Worm (Caenorhabditis elegans): ENCODE measurements around the gene flp-24.

ce11 chrIII:691933-692332, 33.0 kb upstream of the flp-24 start, which contains the start of gene W02B3.7:
- TF ChIP-seq egl-44 (GFP tag; IDR thresholded peaks at IDR 0.05), result no peak
- no peak for TF ChIP-seq B0261.1 (tag; optimal IDR thresholded peaks at IDR 0.05)
- no peak for TF ChIP-seq F39B2.1 (GFP tag; IDR thresholded peaks at IDR 0.05)
- TF ChIP-seq unc-62 (GFP tag; optimal IDR thresholded peaks at IDR 0.05), result no peak
- no peak for TF ChIP-seq B0035.1 (tag; optimal IDR thresholded peaks at IDR 0.05)
- TF ChIP-seq nhr-90 (tag; optimal IDR thresholded peaks at IDR 0.05), result no peak
- no peak for TF ChIP-seq him-1 (tag; optimal IDR thresholded peaks at IDR 0.05)
- no peak for TF ChIP-seq pbrm-1 (GFP tag; IDR thresholded peaks at IDR 0.05)
- no peak for TF ChIP-seq Y95B8A.8 (GFP tag; IDR thresholded peaks at IDR 0.05)

Data from whole organism, young adult.